Fruit fly (Drosophila melanogaster) S2 (cell line): ENCODE results near the gene Aprt.

Experiments used
- CG8478 ChIP-seq: fragments of >200 bp; optimal IDR thresholded peaks from 2 replicates; lab custom pipeline; 2018
- CTCF ChIP-seq, 2 experiments: fragments of >200 bp; optimal IDR thresholded peaks; 2 replicates each; lab custom pipeline; 2018

DNA sequence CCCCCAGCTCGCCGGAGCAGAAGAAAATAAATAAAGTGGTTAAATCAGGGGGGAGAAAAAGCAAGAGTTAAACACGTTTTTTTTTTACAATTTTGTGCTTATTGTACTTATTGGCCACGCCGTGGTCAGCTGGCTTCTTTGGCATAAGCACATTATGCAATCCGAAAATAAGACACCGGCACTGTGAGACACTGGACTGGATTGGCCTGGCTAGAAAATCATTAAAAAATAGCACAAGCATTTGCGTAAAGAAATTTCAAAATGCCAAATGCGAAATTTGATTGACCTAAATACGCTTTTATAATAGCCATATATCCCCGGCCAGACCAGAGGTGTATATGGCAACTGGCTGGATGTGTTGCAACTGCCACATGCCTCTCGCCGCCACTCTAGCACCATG is 19.6 kb upstream of the Aprt start:
- TF ChIP-seq CG8478 (lab: Kevin White, UChicago) (no peak), CTCF (optimal IDR thresholded peaks at IDR 0.05; lab: Kevin White, UChicago) (no peak)
